Fruit fly (Drosophila melanogaster) whole organism, prepupa: Measurements from ENCODE around the gene ec.
"Not testable (repeated sequence)": the region's sequence is repeated elsewhere in the genome, so short reads cannot be mapped to it uniquely, and the experiment has no call there.

Source experiments
- CG10631 ChIP-seq: fragments of 200-800 bp; sonication (Bioruptor generic); optimal IDR thresholded peaks from 2 replicates; lab custom pipeline; 2016; ENCODE audit warnings: missing biosample characterization, missing genetic modification characterization
- CG11762 ChIP-seq: fragments of 200-800 bp; sonication (Bioruptor generic); optimal IDR thresholded peaks from 3 replicates; lab custom pipeline; 2016; ENCODE audit warnings: missing biosample characterization, missing genetic modification characterization; ENCODE audit not compliant: insufficient read depth
- CG15336 ChIP-seq: fragments of 200-800 bp; sonication (Bioruptor generic); IDR thresholded peaks from 2 replicates; pipeline ENCODE4 v1.3.6; 2022; ENCODE audit warnings: missing biosample characterization, missing genetic modification characterization
- CG1621 ChIP-seq: fragments of 200-800 bp; sonication (Bioruptor generic); optimal IDR thresholded peaks from 3 replicates; lab custom pipeline; 2018; ENCODE audit warnings: missing biosample characterization, mild to moderate bottlenecking, missing genetic modification characterization
- CG16779 ChIP-seq: fragments of 200-800 bp; sonication (Bioruptor generic); optimal IDR thresholded peaks from 3 replicates; lab custom pipeline; 2017; ENCODE audit warnings: missing biosample characterization, mild to moderate bottlenecking, missing genetic modification characterization
- CG3032 ChIP-seq: fragments of 200-800 bp; optimal IDR thresholded peaks from 2 replicates; lab custom pipeline; 2019; ENCODE audit warnings: missing biosample characterization, mild to moderate bottlenecking, missing genetic modification characterization, moderate library complexity
- CG32006 ChIP-seq: fragments of 200-800 bp; sonication (Bioruptor generic); optimal IDR thresholded peaks from 3 replicates; lab custom pipeline; 2017; ENCODE audit warnings: missing biosample characterization, mild to moderate bottlenecking, missing genetic modification characterization
- CG3919 ChIP-seq: fragments of 200-800 bp; sonication (Bioruptor generic); optimal IDR thresholded peaks from 3 replicates; lab custom pipeline; 2016; ENCODE audit warnings: missing biosample characterization, missing genetic modification characterization
- CG6163 ChIP-seq: fragments of 200-800 bp; sonication (Bioruptor generic); IDR thresholded peaks from 3 replicates; pipeline ENCODE4 v1.3.6; 2022; ENCODE audit warnings: missing biosample characterization, missing genetic modification characterization
- CG6276 ChIP-seq: fragments of 200-800 bp; sonication (Bioruptor generic); optimal IDR thresholded peaks from 2 replicates; lab custom pipeline; 2017; ENCODE audit warnings: missing biosample characterization, mild to moderate bottlenecking, missing genetic modification characterization
- CG7368 ChIP-seq: fragments of 200-800 bp; sonication (Bioruptor generic); optimal IDR thresholded peaks from 3 replicates; lab custom pipeline; 2016; ENCODE audit warnings: missing biosample characterization, missing genetic modification characterization
- CG8119 ChIP-seq: fragments of 200-800 bp; sonication (Bioruptor generic); IDR thresholded peaks from 3 replicates; pipeline ENCODE4 v1.3.6; 2022; ENCODE audit warnings: missing biosample characterization, missing genetic modification characterization
- CG9139 ChIP-seq: fragments of 200-800 bp; sonication (Bioruptor generic); optimal IDR thresholded peaks from 3 replicates; lab custom pipeline; 2017; ENCODE audit warnings: missing biosample characterization, mild to moderate bottlenecking, missing genetic modification characterization
- Ets96B ChIP-seq: fragments of 200-800 bp; optimal IDR thresholded peaks from 2 replicates; lab custom pipeline; 2019; ENCODE audit warnings: missing biosample characterization, mild to moderate bottlenecking, missing genetic modification characterization, moderate library complexity
- Gug ChIP-seq: fragments of 200-800 bp; sonication (Bioruptor generic); IDR thresholded peaks from 2 replicates; pipeline ENCODE4 v1.3.6; 2022; ENCODE audit warnings: missing biosample characterization, missing genetic modification characterization
- Hr38 ChIP-seq: sonication (Bioruptor generic); optimal IDR thresholded peaks from 2 replicates; lab custom pipeline; 2016; ENCODE audit warnings: missing biosample characterization, missing genetic modification characterization
- Hr39 ChIP-seq: fragments of 200-800 bp; sonication (Bioruptor generic); optimal IDR thresholded peaks from 2 replicates; lab custom pipeline; 2016; ENCODE audit warnings: missing biosample characterization, missing genetic modification characterization
- Hr4 ChIP-seq: fragments of 200-800 bp; sonication (Bioruptor generic); optimal IDR thresholded peaks from 3 replicates; lab custom pipeline; 2016; ENCODE audit warnings: missing biosample characterization, missing genetic modification characterization
- Smox ChIP-seq: fragments of 200-800 bp; sonication (Bioruptor generic); optimal IDR thresholded peaks from 3 replicates; lab custom pipeline; 2016; ENCODE audit warnings: missing biosample characterization, missing genetic modification characterization
- Sox102F ChIP-seq: fragments of 200-800 bp; sonication (Bioruptor generic); optimal IDR thresholded peaks from 2 replicates; lab custom pipeline; 2016; ENCODE audit warnings: missing biosample characterization, mild to moderate bottlenecking, missing genetic modification characterization
- achi ChIP-seq: fragments of 200-800 bp; sonication (Bioruptor generic); optimal IDR thresholded peaks from 3 replicates; lab custom pipeline; 2016; ENCODE audit warnings: missing biosample characterization, missing genetic modification characterization
- acj6 ChIP-seq: fragments of 200-800 bp; sonication (Bioruptor generic); optimal IDR thresholded peaks from 3 replicates; lab custom pipeline; 2016; ENCODE audit warnings: missing biosample characterization, missing genetic modification characterization
- dsx ChIP-seq: fragments of 200-800 bp; optimal IDR thresholded peaks from 3 replicates; lab custom pipeline; 2019; ENCODE audit warnings: missing biosample characterization, mild to moderate bottlenecking, missing genetic modification characterization, moderate library complexity; ENCODE audit not compliant: poor library complexity, severe bottlenecking
- fd59A ChIP-seq: fragments of 200-800 bp; sonication (Bioruptor generic); optimal IDR thresholded peaks from 2 replicates; lab custom pipeline; 2017; ENCODE audit warnings: missing biosample characterization, mild to moderate bottlenecking, missing genetic modification characterization, missing genetic modification reagents
- fkh ChIP-seq: fragments of 200-800 bp; sonication (Bioruptor generic); optimal IDR thresholded peaks from 3 replicates; lab custom pipeline; 2017; ENCODE audit warnings: missing biosample characterization, mild to moderate bottlenecking, missing genetic modification characterization, moderate library complexity
- spab ChIP-seq: fragments of 200-800 bp; sonication (Bioruptor generic); optimal IDR thresholded peaks from 2 replicates; lab custom pipeline; 2017; ENCODE audit warnings: missing biosample characterization, mild to moderate bottlenecking, missing genetic modification characterization, missing genetic modification reagents
- svp ChIP-seq: fragments of 200-800 bp; sonication (Bioruptor generic); peaks from one replicate; lab custom pipeline; 2016; ENCODE audit warnings: missing biosample characterization, missing genetic modification characterization

Gene ec

DNA sequence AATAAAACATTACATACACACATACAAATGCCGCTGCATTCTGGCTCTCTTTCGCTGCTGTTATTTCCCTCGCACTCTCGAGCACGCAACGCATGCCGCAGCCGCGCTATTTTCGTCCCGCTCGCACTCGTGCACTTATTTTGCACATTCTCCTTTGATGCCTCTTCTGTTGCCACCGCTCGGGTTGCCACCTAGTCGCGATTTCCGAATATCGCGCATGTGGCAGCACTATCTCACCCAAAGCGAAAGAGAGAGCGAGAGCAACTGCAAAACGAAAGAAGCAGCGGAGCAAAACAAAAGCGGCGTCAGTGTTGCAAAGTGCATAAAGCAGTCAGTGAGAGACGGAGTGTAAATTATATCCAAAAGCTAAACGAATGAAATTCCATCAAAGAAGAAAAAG lies 30.6 kb upstream of the ec start (continued):
- TF ChIP-seq CG11762 (GFP tag; lab: Kevin White, UChicago): no peak
- peak; percentile 36 for TF ChIP-seq CG3919 (GFP tag; lab: Kevin White, UChicago)
- TF ChIP-seq Smox: peak; percentile 13
- peak; percentile 14 for TF ChIP-seq CG7368 (GFP tag; lab: Kevin White, UChicago)
- peak; percentile 30 for TF ChIP-seq fkh (GFP tag; lab: Kevin White, UChicago)
- TF ChIP-seq CG3032 (tag; lab: Kevin White, UChicago): peak; percentile 6
- peak; percentile 36 for TF ChIP-seq CG16779 (tag; lab: Kevin White, UChicago)

DNA sequence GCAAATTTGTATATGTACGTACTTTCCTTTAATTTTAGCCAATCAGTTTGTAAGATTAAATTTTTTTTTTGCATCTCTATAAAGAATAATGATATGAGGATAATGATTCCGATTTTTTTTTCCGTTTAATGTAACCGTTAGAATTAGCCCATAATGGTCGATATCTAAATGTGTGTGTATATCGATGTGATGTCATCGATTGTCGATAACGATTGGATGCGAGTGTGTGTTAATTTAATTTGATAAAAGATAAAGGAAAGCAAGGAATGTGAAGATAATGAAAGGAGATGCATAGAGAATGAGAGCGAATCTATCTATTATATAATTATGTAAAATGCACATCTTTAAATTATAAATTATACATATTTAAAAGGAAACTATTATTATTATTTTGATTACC lies 23.1 kb upstream of the ec start:
- TF ChIP-seq CG8119 (GFP tag; lab: Robert Waterston, UW): no peak
- no peak for TF ChIP-seq CG6163
- no peak for TF ChIP-seq Sox102F
- TF ChIP-seq Hr38: no peak
- no peak for TF ChIP-seq dsx
- TF ChIP-seq achi (GFP tag; lab: Kevin White, UChicago): no peak
- no peak for TF ChIP-seq CG10631

DNA sequence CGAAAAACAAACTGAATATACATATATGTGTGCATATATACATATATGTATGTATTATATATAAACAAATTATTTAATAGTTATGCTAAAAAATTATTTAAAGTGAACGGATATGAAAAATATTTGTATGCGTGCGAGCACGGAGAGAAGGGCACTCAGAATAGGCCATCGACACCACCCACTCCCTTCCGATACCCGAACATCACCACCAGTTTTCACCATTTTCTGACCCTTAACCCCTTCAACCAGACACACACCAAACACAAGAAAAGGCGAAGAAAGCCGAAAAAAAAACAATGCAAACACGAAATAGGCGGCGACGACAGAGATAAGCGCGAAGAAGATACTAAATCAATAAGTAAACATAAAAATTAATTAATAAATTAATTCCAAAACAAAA lies 22.2 kb upstream of the ec start:
- TF ChIP-seq svp (GFP tag; lab: Kevin White, UChicago): peak; percentile 69
- no peak for TF ChIP-seq fd59A (GFP tag; lab: Kevin White, UChicago)
- TF ChIP-seq CG11762 (GFP tag; lab: Kevin White, UChicago): no peak
- TF ChIP-seq CG1621 (tag; lab: Kevin White, UChicago): no peak

dm6 chrX:3789769-3790168 lies 21.7 kb upstream of the ec start, which contains the start of gene HIP-R:
TSS of gene HIP-R (plus strand) at chrX:3789969.
- TF ChIP-seq Ets96B (tag; lab: Kevin White, UChicago); CG32006 (GFP tag; lab: Kevin White, UChicago); Gug (GFP tag; lab: Robert Waterston, UW): not testable (repeated sequence)

- not testable (repeated sequence) for TF ChIP-seq CG6276, acj6, Hr39 (GFP tag; lab: Kevin White, UChicago)
Observed at dm6 chrX:3792923-3793322, 18.6 kb upstream of the ec start, which contains the start of gene Crg-1. TSS of gene Crg-1 (plus strand) at chrX:3793223.

- peak; percentile 4 for TF ChIP-seq fkh (GFP tag; lab: Kevin White, UChicago)
Observed at dm6 chrX:3798919-3799318, 12.6 kb upstream of the ec start, which contains the start of gene HIP. TSS of gene HIP (plus strand) at chrX:3799150.

- not testable (repeated sequence) for TF ChIP-seq CG8119, CG15336, Gug (GFP tag; lab: Robert Waterston, UW)
Observed at dm6 chrX:3802016-3802415, 9.5 kb upstream of the ec start, which contains the start of gene fd3F. TSS of gene fd3F (plus strand) at chrX:3802316.

DNA sequence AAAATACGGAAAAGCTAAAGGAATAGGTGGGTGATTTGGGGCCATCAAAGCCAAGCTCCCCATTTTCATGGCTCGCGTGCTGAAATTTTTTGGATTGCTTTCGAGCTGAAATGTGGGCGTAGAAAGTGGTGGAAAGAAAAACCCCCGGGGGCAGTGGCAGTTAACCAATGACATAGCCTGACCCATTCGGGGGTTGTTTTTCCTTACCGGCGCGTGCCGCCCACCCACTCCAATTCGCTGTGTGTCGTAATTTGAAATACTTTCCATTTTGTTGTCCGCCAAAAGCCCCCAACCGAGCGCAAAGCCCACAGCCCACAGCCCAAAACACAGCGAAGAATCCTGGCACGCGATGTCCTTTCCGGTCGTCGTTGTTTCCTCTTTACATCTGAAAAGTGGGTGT lies 3.0 kb upstream of the ec start:
- no peak for TF ChIP-seq fd59A (GFP tag; lab: Kevin White, UChicago)
- no peak for TF ChIP-seq dsx
- no peak for TF ChIP-seq CG3919 (GFP tag; lab: Kevin White, UChicago)
- TF ChIP-seq CG6163: no peak
- TF ChIP-seq CG9139: no peak
- no peak for TF ChIP-seq spab (GFP tag; lab: Kevin White, UChicago)
- no peak for TF ChIP-seq Sox102F
- no peak for TF ChIP-seq CG8119 (GFP tag; lab: Robert Waterston, UW)
- TF ChIP-seq Hr4: no peak
